Fruit fly (Drosophila melanogaster): ENCODE data around the gene stwl.

DNA sequence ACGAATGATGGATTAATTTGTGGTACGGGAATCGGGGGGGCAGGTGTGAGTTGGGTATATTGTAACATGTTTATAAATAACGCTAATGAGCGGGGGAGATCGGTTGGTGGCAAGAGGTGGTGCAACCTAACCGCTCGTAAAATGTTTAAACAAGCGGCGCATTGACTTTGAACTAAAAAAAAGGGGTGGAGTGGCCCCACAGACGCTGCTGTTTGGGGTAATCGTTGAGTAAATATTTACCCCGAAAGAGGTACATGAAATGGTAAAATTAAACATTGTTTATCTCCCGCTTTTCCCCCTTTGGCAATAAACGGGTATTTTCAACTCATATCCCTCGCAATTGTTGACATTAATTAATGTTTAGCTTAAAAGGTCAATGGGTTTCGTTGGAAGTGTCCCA, 43.6 kb downstream of the stwl start:
- peak; percentile 12 for TF ChIP-seq OdsH (GFP tag; optimal IDR thresholded peaks at IDR 0.05)
- peak; percentile 3 for TF ChIP-seq Hnf4 (GFP tag; optimal IDR thresholded peaks at IDR 0.05)
- TF ChIP-seq h (GFP tag; optimal IDR thresholded peaks at IDR 0.05): peak; percentile 36
- TF ChIP-seq psq (GFP tag; optimal IDR thresholded peaks at IDR 0.05): no peak
- no peak for TF ChIP-seq usp (GFP tag; optimal IDR thresholded peaks at IDR 0.05)
- no peak for TF ChIP-seq GATAd (GFP tag; optimal IDR thresholded peaks at IDR 0.05)
- TF ChIP-seq Hr78 (GFP tag; optimal IDR thresholded peaks at IDR 0.05): no peak
- TF ChIP-seq Vsx2 (GFP tag; optimal IDR thresholded peaks at IDR 0.05; ENCODE audit: partially characterized antibody): no peak
- no peak for TF ChIP-seq Dfd (GFP tag; optimal IDR thresholded peaks at IDR 0.05)
- TF ChIP-seq Sp1 (GFP tag; optimal IDR thresholded peaks at IDR 0.05): peak; percentile 30
- TF ChIP-seq Abd-B (GFP tag; optimal IDR thresholded peaks at IDR 0.05): no peak
- no peak for TF ChIP-seq N (GFP tag; optimal IDR thresholded peaks at IDR 0.05)
- TF ChIP-seq rgr (GFP tag; optimal IDR thresholded peaks at IDR 0.05): peak; percentile 55

Measured in whole organism, wandering third instar larva.